Worm (Caenorhabditis elegans): Measurements from ENCODE around the gene F08F8.11.
A peak's percentile ranks its signal among the peaks of the same experiment; 100 is the strongest.
"Not testable (repeated sequence)": the region's sequence is repeated elsewhere in the genome, so short reads cannot be mapped to it uniquely, and the experiment has no call there.

DNA sequence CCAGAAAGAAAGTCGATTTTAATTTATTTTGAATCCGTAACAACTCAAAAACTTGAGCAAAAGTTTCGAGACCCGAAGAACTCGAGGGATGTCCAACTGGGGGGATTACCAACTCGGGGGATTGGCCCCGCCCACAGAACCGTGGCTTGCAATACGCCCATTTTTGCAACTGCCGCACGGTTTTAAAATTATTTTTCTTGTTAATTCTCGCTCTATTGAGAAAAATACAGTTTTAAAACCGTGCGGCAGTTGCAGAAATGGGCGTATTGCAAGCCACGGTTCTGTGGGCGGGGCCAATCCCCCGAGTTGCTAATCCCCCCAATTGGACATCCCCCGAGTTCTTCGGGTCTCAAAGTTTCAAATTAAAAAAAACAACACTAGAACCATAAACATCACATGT lies 20.8 kb downstream of the F08F8.11 start:
- not testable (repeated sequence) for TF ChIP-seq ama-1 (optimal IDR thresholded peaks at IDR 0.05); tbx-11 (GFP tag; IDR thresholded peaks at IDR 0.05); hmg-4 (GFP tag; optimal IDR thresholded peaks at IDR 0.05); ceh-13 (GFP tag; optimal IDR thresholded peaks at IDR 0.05); B0310.2 (tag; optimal IDR thresholded peaks at IDR 0.05); hnd-1 (tag; optimal IDR thresholded peaks at IDR 0.05); tra-4 (tag; optimal IDR thresholded peaks at IDR 0.05); ets-7 (tag; optimal IDR thresholded peaks at IDR 0.05); aly-1 (tag; optimal IDR thresholded peaks at IDR 0.05)
- peak; percentile 44; the same call in 1 of the 2 replicates for TF ChIP-seq pes-1 (GFP tag; IDR thresholded peaks at IDR 0.05)

Measured in whole organism, early embryonic.